Worm (Caenorhabditis elegans): ENCODE measurements around the gene F58G1.7.

DNA sequence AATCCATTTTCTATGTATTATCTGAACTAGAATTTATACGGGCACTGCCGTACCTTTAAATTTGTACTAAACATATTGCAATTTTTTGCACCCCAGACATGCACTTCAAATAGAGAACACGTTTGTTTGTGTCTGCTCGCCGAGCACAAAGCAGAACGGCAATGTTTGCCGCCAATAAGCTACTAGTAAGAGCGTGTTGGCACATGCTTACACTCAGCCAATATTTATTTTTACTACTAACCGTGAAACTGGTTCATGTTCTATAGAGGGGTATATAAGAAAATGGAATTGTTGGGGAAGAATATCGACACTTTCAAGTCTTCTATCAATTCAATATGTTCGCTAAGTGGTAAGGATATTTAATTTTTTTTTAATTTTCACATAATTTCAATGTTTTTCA lies 41.0 kb downstream of the F58G1.7 start, which contains the start of gene nspb-11:
- TF ChIP-seq dpl-1 (GFP tag; optimal IDR thresholded peaks at IDR 0.05) (no peak), nhr-28 (tag; optimal IDR thresholded peaks at IDR 0.05) (no peak), nhr-11 (tag; optimal IDR thresholded peaks at IDR 0.05) (no peak), lin-39 (tag; optimal IDR thresholded peaks at IDR 0.05) (no peak), egl-27 (tag; optimal IDR thresholded peaks at IDR 0.05) (no peak), zip-11 (GFP tag; IDR thresholded peaks at IDR 0.05) (no peak), lin-13 (GFP tag; optimal IDR thresholded peaks at IDR 0.05) (no peak), saeg-2 (GFP tag; IDR thresholded peaks at IDR 0.05) (no peak), ces-1 (GFP tag; optimal IDR thresholded peaks at IDR 0.05) (no peak), pha-4 (GFP tag; IDR thresholded peaks at IDR 0.05) (no peak), pha-4 (tag; optimal IDR thresholded peaks at IDR 0.05) (no peak)

All from whole organism, L4 larva.